Worm (Caenorhabditis elegans) whole organism, young adult: ENCODE data around the gene kbp-3.
A peak's percentile ranks its signal among the peaks of the same experiment; 100 is the strongest.

Experiments
- ama-1 ChIP-seq, 3 experiments: fragments of 150-350 bp in 1 of 3; sonication (generic microtip) in 2 of 3; optimal IDR thresholded peaks; 2 replicates each; lab custom pipeline; 2014 to 2018; ENCODE audit warnings: missing biosample characterization in 2 of 3, missing genetic modification characterization in 2 of 3, missing genetic modification reagents in 2 of 3
- atf-7 ChIP-seq: sonication (generic microtip); optimal IDR thresholded peaks from 2 replicates; lab custom pipeline; 2017; ENCODE audit warnings: mild to moderate bottlenecking, missing genetic modification characterization, missing compliant biosample characterization
- dpl-1 ChIP-seq: fragments of 150-350 bp; optimal IDR thresholded peaks from 2 replicates; lab custom pipeline; 2014; ENCODE audit warnings: missing biosample characterization, missing genetic modification reagents, missing genetic modification characterization
- fkh-3 ChIP-seq: sonication (generic microtip); optimal IDR thresholded peaks from 2 replicates; lab custom pipeline; 2016; ENCODE audit warnings: mild to moderate bottlenecking, missing genetic modification characterization, missing compliant biosample characterization

DNA sequence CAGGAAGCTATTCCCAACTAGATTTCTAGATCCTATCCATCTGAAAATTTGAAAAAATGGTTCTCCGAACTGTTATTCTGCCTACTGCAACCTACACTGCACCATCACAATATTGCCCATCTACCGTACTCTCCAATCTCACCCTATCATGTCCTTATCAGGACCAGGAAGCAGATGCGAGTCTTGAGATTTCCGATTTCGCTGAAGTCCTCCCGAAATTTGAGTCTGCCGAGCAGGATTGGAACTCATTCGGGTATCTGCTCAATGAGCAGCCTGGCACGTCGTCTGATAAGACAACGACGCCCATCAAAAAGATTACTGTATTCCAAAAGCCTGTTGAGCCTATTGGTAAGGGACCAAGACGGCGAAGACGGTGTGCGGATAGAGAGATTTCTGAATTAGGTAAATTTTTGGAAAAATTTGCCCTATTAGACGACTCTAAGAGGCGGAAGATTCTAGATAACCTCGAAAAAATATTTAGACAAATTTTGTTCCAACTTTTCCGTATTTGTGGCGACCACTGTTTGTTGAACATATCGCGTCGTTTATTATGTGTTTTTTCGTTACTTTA, 15.7 kb upstream of the kbp-3 start:
- TF ChIP-seq ama-1 (optimal IDR thresholded peaks at IDR 0.05; lab: Kevin White, UChicago) (peak; percentile 90), ama-1 (GFP tag; optimal IDR thresholded peaks at IDR 0.05; lab: Kevin White, UChicago) (no peak), fkh-3 (no peak), dpl-1 (no peak), atf-7 (no peak)
